Fruit fly (Drosophila melanogaster) whole organism, prepupa: ENCODE data around the gene CG14395.
A peak's percentile ranks its signal among the peaks of the same experiment; 100 is the strongest.

ENCODE experiments used
- CG10631 ChIP-seq: fragments of 200-800 bp; sonication (Bioruptor generic); optimal IDR thresholded peaks from 2 replicates; lab custom pipeline; 2016; ENCODE audit warnings: missing biosample characterization, missing genetic modification characterization
- CG10669 ChIP-seq: fragments of 200-800 bp; sonication (Bioruptor generic); optimal IDR thresholded peaks from 3 replicates; lab custom pipeline; 2018; ENCODE audit warnings: missing biosample characterization, mild to moderate bottlenecking, missing genetic modification characterization, moderate library complexity
- CG11294 ChIP-seq: fragments of 200-800 bp; sonication (Bioruptor generic); IDR thresholded peaks from 2 replicates; pipeline ENCODE4 v1.3.6; 2022; ENCODE audit warnings: missing biosample characterization, missing genetic modification characterization
- CG1621 ChIP-seq: fragments of 200-800 bp; sonication (Bioruptor generic); optimal IDR thresholded peaks from 3 replicates; lab custom pipeline; 2018; ENCODE audit warnings: missing biosample characterization, mild to moderate bottlenecking, missing genetic modification characterization
- CG16779 ChIP-seq: fragments of 200-800 bp; sonication (Bioruptor generic); optimal IDR thresholded peaks from 3 replicates; lab custom pipeline; 2017; ENCODE audit warnings: missing biosample characterization, mild to moderate bottlenecking, missing genetic modification characterization
- CG3032 ChIP-seq: fragments of 200-800 bp; optimal IDR thresholded peaks from 2 replicates; lab custom pipeline; 2019; ENCODE audit warnings: missing biosample characterization, mild to moderate bottlenecking, missing genetic modification characterization, moderate library complexity
- CG31627 ChIP-seq: fragments of 200-800 bp; sonication (Bioruptor generic); optimal IDR thresholded peaks from 3 replicates; lab custom pipeline; 2016; ENCODE audit warnings: missing biosample characterization, missing genetic modification characterization
- CG32006 ChIP-seq: fragments of 200-800 bp; sonication (Bioruptor generic); optimal IDR thresholded peaks from 3 replicates; lab custom pipeline; 2017; ENCODE audit warnings: missing biosample characterization, mild to moderate bottlenecking, missing genetic modification characterization
- CG34406 ChIP-seq: fragments of 200-800 bp; sonication (Bioruptor generic); optimal IDR thresholded peaks from 3 replicates; lab custom pipeline; 2016; ENCODE audit warnings: missing biosample characterization, missing genetic modification characterization
- CG4318 ChIP-seq: fragments of 200-800 bp; sonication (Bioruptor generic); optimal IDR thresholded peaks from 3 replicates; lab custom pipeline; 2017; ENCODE audit warnings: missing biosample characterization, mild to moderate bottlenecking, missing genetic modification characterization
- CG6163 ChIP-seq: fragments of 200-800 bp; sonication (Bioruptor generic); IDR thresholded peaks from 3 replicates; pipeline ENCODE4 v1.3.6; 2022; ENCODE audit warnings: missing biosample characterization, missing genetic modification characterization
- CG6276 ChIP-seq: fragments of 200-800 bp; sonication (Bioruptor generic); optimal IDR thresholded peaks from 2 replicates; lab custom pipeline; 2017; ENCODE audit warnings: missing biosample characterization, mild to moderate bottlenecking, missing genetic modification characterization
- CG6808 ChIP-seq: fragments of 200-800 bp; sonication (Bioruptor generic); optimal IDR thresholded peaks from 3 replicates; lab custom pipeline; 2017; ENCODE audit warnings: missing biosample characterization, missing genetic modification characterization, mild to moderate bottlenecking, moderate library complexity, missing genetic modification reagents
- CG6854 ChIP-seq: fragments of 200-800 bp; sonication (Bioruptor generic); optimal IDR thresholded peaks from 2 replicates; lab custom pipeline; 2017; ENCODE audit warnings: missing biosample characterization, mild to moderate bottlenecking, missing genetic modification characterization
- CG7368 ChIP-seq: fragments of 200-800 bp; sonication (Bioruptor generic); optimal IDR thresholded peaks from 3 replicates; lab custom pipeline; 2016; ENCODE audit warnings: missing biosample characterization, missing genetic modification characterization
- CG8632 ChIP-seq: fragments of 200-800 bp; sonication (Bioruptor generic); optimal IDR thresholded peaks from 3 replicates; lab custom pipeline; 2016; ENCODE audit warnings: missing biosample characterization, missing genetic modification characterization
- CG9139 ChIP-seq: fragments of 200-800 bp; sonication (Bioruptor generic); optimal IDR thresholded peaks from 3 replicates; lab custom pipeline; 2017; ENCODE audit warnings: missing biosample characterization, mild to moderate bottlenecking, missing genetic modification characterization
- Eip78C ChIP-seq: fragments of 200-800 bp; sonication (Bioruptor generic); peaks from one replicate; lab custom pipeline; 2016; ENCODE audit warnings: missing biosample characterization, missing genetic modification characterization
- Eip93F ChIP-seq: fragments of 200-800 bp; sonication (Bioruptor generic); optimal IDR thresholded peaks from 2 replicates; lab custom pipeline; 2016; ENCODE audit warnings: missing biosample characterization, mild to moderate bottlenecking, missing genetic modification characterization
- Ets21C ChIP-seq: fragments of 200-800 bp; sonication (Bioruptor generic); optimal IDR thresholded peaks from 3 replicates; lab custom pipeline; 2016; ENCODE audit warnings: missing biosample characterization, missing genetic modification characterization
- Ets96B ChIP-seq: fragments of 200-800 bp; optimal IDR thresholded peaks from 2 replicates; lab custom pipeline; 2019; ENCODE audit warnings: missing biosample characterization, mild to moderate bottlenecking, missing genetic modification characterization, moderate library complexity
- Gug ChIP-seq: fragments of 200-800 bp; sonication (Bioruptor generic); IDR thresholded peaks from 2 replicates; pipeline ENCODE4 v1.3.6; 2022; ENCODE audit warnings: missing biosample characterization, missing genetic modification characterization
- Hr38 ChIP-seq: sonication (Bioruptor generic); optimal IDR thresholded peaks from 2 replicates; lab custom pipeline; 2016; ENCODE audit warnings: missing biosample characterization, missing genetic modification characterization
- Hr39 ChIP-seq: fragments of 200-800 bp; sonication (Bioruptor generic); optimal IDR thresholded peaks from 2 replicates; lab custom pipeline; 2016; ENCODE audit warnings: missing biosample characterization, missing genetic modification characterization
- Lpt ChIP-seq: fragments of 200-800 bp; sonication (Bioruptor generic); optimal IDR thresholded peaks from 3 replicates; lab custom pipeline; 2016; ENCODE audit warnings: missing biosample characterization, missing genetic modification characterization
- Met ChIP-seq: fragments of 200-800 bp; sonication (Bioruptor generic); optimal IDR thresholded peaks from 3 replicates; lab custom pipeline; 2016; ENCODE audit warnings: missing biosample characterization, missing genetic modification characterization
- Smox ChIP-seq: fragments of 200-800 bp; sonication (Bioruptor generic); optimal IDR thresholded peaks from 3 replicates; lab custom pipeline; 2016; ENCODE audit warnings: missing biosample characterization, missing genetic modification characterization
- Sox102F ChIP-seq: fragments of 200-800 bp; sonication (Bioruptor generic); optimal IDR thresholded peaks from 2 replicates; lab custom pipeline; 2016; ENCODE audit warnings: missing biosample characterization, mild to moderate bottlenecking, missing genetic modification characterization
- Sox14 ChIP-seq: fragments of 200-800 bp; sonication (Bioruptor generic); optimal IDR thresholded peaks from 3 replicates; lab custom pipeline; 2016; ENCODE audit warnings: missing biosample characterization, missing genetic modification characterization
- Sox15 ChIP-seq: fragments of 200-800 bp; sonication (Bioruptor generic); optimal IDR thresholded peaks from 3 replicates; lab custom pipeline; 2016; ENCODE audit warnings: missing biosample characterization, missing genetic modification characterization
- acj6 ChIP-seq: fragments of 200-800 bp; sonication (Bioruptor generic); optimal IDR thresholded peaks from 3 replicates; lab custom pipeline; 2016; ENCODE audit warnings: missing biosample characterization, missing genetic modification characterization
- cyc ChIP-seq: fragments of 200-800 bp; sonication (Bioruptor generic); optimal IDR thresholded peaks from 3 replicates; lab custom pipeline; 2016; ENCODE audit warnings: missing biosample characterization, missing genetic modification characterization
- dac ChIP-seq: fragments of 200-800 bp; sonication (Bioruptor generic); optimal IDR thresholded peaks from 2 replicates; lab custom pipeline; 2017; ENCODE audit warnings: missing biosample characterization, mild to moderate bottlenecking, missing genetic modification characterization
- dsx ChIP-seq: fragments of 200-800 bp; optimal IDR thresholded peaks from 3 replicates; lab custom pipeline; 2019; ENCODE audit warnings: missing biosample characterization, mild to moderate bottlenecking, missing genetic modification characterization, moderate library complexity; ENCODE audit not compliant: poor library complexity, severe bottlenecking
- esn ChIP-seq: fragments of 200-800 bp; sonication (Bioruptor generic); optimal IDR thresholded peaks from 2 replicates; lab custom pipeline; 2016; ENCODE audit warnings: missing biosample characterization, mild to moderate bottlenecking, missing genetic modification characterization, moderate library complexity
- fkh ChIP-seq: fragments of 200-800 bp; sonication (Bioruptor generic); optimal IDR thresholded peaks from 3 replicates; lab custom pipeline; 2017; ENCODE audit warnings: missing biosample characterization, mild to moderate bottlenecking, missing genetic modification characterization, moderate library complexity
- lz ChIP-seq: fragments of 200-800 bp; sonication (Bioruptor generic); optimal IDR thresholded peaks from 3 replicates; lab custom pipeline; 2016; ENCODE audit warnings: missing biosample characterization, missing genetic modification characterization
- net ChIP-seq: fragments of 200-800 bp; sonication (Bioruptor generic); optimal IDR thresholded peaks from 3 replicates; lab custom pipeline; 2016; ENCODE audit warnings: missing biosample characterization, missing genetic modification characterization
- pdm3 ChIP-seq: fragments of 200-800 bp; sonication (Bioruptor generic); optimal IDR thresholded peaks from 3 replicates; lab custom pipeline; 2016; ENCODE audit warnings: missing biosample characterization, missing genetic modification characterization
- spab ChIP-seq: fragments of 200-800 bp; sonication (Bioruptor generic); optimal IDR thresholded peaks from 2 replicates; lab custom pipeline; 2017; ENCODE audit warnings: missing biosample characterization, mild to moderate bottlenecking, missing genetic modification characterization, missing genetic modification reagents
- vri ChIP-seq: fragments of 200-800 bp; sonication (Bioruptor generic); optimal IDR thresholded peaks from 3 replicates; lab custom pipeline; 2016; ENCODE audit warnings: missing biosample characterization, mild to moderate bottlenecking, missing genetic modification characterization

CG14395 gene

DNA sequence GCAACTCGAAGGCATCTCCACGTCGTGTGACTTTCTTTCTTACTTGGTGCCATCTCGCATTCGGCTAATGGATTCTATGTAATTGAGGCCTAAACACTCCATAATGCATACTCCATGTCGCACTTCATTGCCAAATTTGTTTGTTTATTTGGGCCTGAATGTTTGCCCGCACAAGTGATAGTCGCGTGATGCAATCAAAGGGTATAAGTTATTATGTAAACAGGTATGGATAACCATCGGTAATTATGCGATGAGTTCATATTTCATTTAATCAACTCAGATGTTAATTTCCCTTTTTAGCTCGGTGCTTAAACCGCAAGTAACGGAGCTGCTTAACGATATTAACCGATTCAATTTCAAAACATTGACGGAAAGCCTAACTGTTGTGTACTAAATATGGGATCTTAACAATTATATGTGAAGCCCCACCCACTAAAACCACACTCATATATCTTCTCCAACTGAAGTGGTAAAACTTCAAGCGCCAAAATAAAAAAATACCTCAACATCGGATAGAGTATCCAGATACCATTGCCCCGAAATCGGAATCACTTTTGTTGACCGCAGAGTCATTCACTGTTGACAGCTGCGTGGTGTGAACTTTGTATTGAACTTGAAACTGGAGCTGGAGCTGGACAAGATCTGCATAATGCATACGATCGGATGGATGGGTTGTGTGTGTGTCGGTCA, 17.9 kb upstream of the CG14395 start (continued):
- no peak for TF ChIP-seq Hr38 (GFP tag; lab: Kevin White, UChicago)
- no peak for TF ChIP-seq CG6854 (GFP tag; lab: Kevin White, UChicago)
- TF ChIP-seq lz (GFP tag; lab: Kevin White, UChicago), result peak; percentile 22
- no peak for TF ChIP-seq Ets96B (tag; lab: Kevin White, UChicago)
- no peak for TF ChIP-seq CG3032 (tag; lab: Kevin White, UChicago)
- no peak for TF ChIP-seq Ets21C (GFP tag; lab: Kevin White, UChicago)
- TF ChIP-seq Sox15 (GFP tag; lab: Kevin White, UChicago), result peak; percentile 9
- TF ChIP-seq CG32006, result no peak
- TF ChIP-seq Sox14 (GFP tag; lab: Kevin White, UChicago), result no peak
- peak; percentile 40 for TF ChIP-seq vri
- no peak for TF ChIP-seq acj6 (GFP tag; lab: Kevin White, UChicago)
- TF ChIP-seq CG6163 (GFP tag; lab: Robert Waterston, UW), result no peak
- no peak for TF ChIP-seq Sox102F (GFP tag; lab: Kevin White, UChicago)
- no peak for TF ChIP-seq cyc
- TF ChIP-seq CG10631 (GFP tag; lab: Kevin White, UChicago), result no peak
- TF ChIP-seq Lpt, result no peak
- TF ChIP-seq dac, result no peak
- TF ChIP-seq CG11294 (GFP tag; lab: Robert Waterston, UW), result no peak
- TF ChIP-seq Smox (GFP tag; lab: Kevin White, UChicago), result no peak
- no peak for TF ChIP-seq net (GFP tag; lab: Kevin White, UChicago)
- peak; percentile 15 for TF ChIP-seq CG31627 (GFP tag; lab: Kevin White, UChicago)
- no peak for TF ChIP-seq CG4318
- TF ChIP-seq esn, result peak; percentile 13
- TF ChIP-seq Gug (GFP tag; lab: Robert Waterston, UW), result no peak
- peak; percentile 26 for TF ChIP-seq CG7368 (GFP tag; lab: Kevin White, UChicago)
- peak; percentile 17 for TF ChIP-seq Hr39 (GFP tag; lab: Kevin White, UChicago)
- peak; percentile 20 for TF ChIP-seq Met
- no peak for TF ChIP-seq CG9139
- no peak for TF ChIP-seq CG1621
- TF ChIP-seq Eip93F (GFP tag; lab: Kevin White, UChicago), result no peak
- no peak for TF ChIP-seq CG8632
- TF ChIP-seq fkh (GFP tag; lab: Kevin White, UChicago), result peak; percentile 46
- no peak for TF ChIP-seq spab
- TF ChIP-seq CG6276, result no peak
- no peak for TF ChIP-seq CG16779 (tag; lab: Kevin White, UChicago)
- peak; percentile 14 for TF ChIP-seq pdm3
- TF ChIP-seq, all 60 proteins: peak for 14

- TF ChIP-seq Lpt (no peak), CG34406 (GFP tag; lab: Kevin White, UChicago) (no peak), CG6163 (GFP tag; lab: Robert Waterston, UW) (0 out of 3 replicates have a peak, but pooled peaks have one; percentile 21), dsx (GFP tag; lab: Kevin White, UChicago) (no peak), CG10669 (no peak), CG7368 (GFP tag; lab: Kevin White, UChicago) (no peak), Eip78C (peak; percentile 33), CG6808 (GFP tag; lab: Kevin White, UChicago) (no peak), Hr39 (GFP tag; lab: Kevin White, UChicago) (no peak), Met (no peak)
These were observed 16.8 kb upstream of the CG14395 start for dm6 chr3R:12645771-12646317.
